Fruit fly (Drosophila melanogaster) whole organism, embryonic: Measurements from ENCODE around the gene CG12995.

Source experiments
- Abd-B ChIP-seq: fragments of 200-800 bp; sonication (Bioruptor generic); optimal IDR thresholded peaks from 2 replicates; lab custom pipeline; 2018; ENCODE audit warnings: missing biosample characterization, mild to moderate bottlenecking, missing genetic modification characterization, moderate library complexity
- Ada2b ChIP-seq: fragments of 200-800 bp; sonication (Bioruptor generic); IDR thresholded peaks from 2 replicates; pipeline ENCODE4 v1.3.6; 2022; ENCODE audit warnings: missing biosample characterization, missing genetic modification characterization
- Antp ChIP-seq: fragments of 200-800 bp; sonication (Bioruptor generic); optimal IDR thresholded peaks from 3 replicates; lab custom pipeline; 2016; ENCODE audit warnings: missing biosample characterization, missing genetic modification characterization
- Atf6 ChIP-seq: fragments of 200-800 bp; sonication (Bioruptor generic); IDR thresholded peaks from 2 replicates; pipeline ENCODE4 v1.3.6; 2022; ENCODE audit warnings: missing biosample characterization, missing genetic modification characterization
- Bdp1 ChIP-seq: fragments of 200-800 bp; sonication (Bioruptor generic); optimal IDR thresholded peaks from 3 replicates; lab custom pipeline; 2016; ENCODE audit warnings: missing biosample characterization, missing genetic modification characterization
- CG11696 ChIP-seq: fragments of 200-800 bp; sonication (Bioruptor generic); IDR thresholded peaks from 2 replicates; pipeline ENCODE4 v1.3.6; 2022; ENCODE audit warnings: missing biosample characterization, missing genetic modification characterization
- CG12236 ChIP-seq: fragments of 200-800 bp; sonication (Bioruptor generic); optimal IDR thresholded peaks from 2 replicates; lab custom pipeline; 2016; ENCODE audit warnings: missing biosample characterization, missing genetic modification characterization
- CG12942 ChIP-seq: fragments of 200-800 bp; sonication (Bioruptor generic); optimal IDR thresholded peaks from 3 replicates; lab custom pipeline; 2016; ENCODE audit warnings: missing biosample characterization, missing genetic modification characterization
- CG16813 ChIP-seq: fragments of 200-800 bp; sonication (Bioruptor generic); IDR thresholded peaks from 3 replicates; pipeline ENCODE4 v1.3.6; 2022; ENCODE audit warnings: missing biosample characterization, missing genetic modification characterization; ENCODE audit not compliant: partially characterized antibody
- CG16815 ChIP-seq: fragments of 200-800 bp; sonication (Bioruptor generic); optimal IDR thresholded peaks from 3 replicates; lab custom pipeline; 2017; ENCODE audit warnings: missing biosample characterization, mild to moderate bottlenecking, missing genetic modification characterization
- CG1832 ChIP-seq: fragments of 200-800 bp; sonication (Bioruptor generic); optimal IDR thresholded peaks from 2 replicates; lab custom pipeline; 2017; ENCODE audit warnings: missing biosample characterization, mild to moderate bottlenecking, missing genetic modification characterization, inconsistent platforms
- CG18599 ChIP-seq: fragments of 200-800 bp; sonication (Bioruptor generic); optimal IDR thresholded peaks from 3 replicates; lab custom pipeline; 2017; ENCODE audit warnings: missing biosample characterization, missing genetic modification characterization, mild to moderate bottlenecking, moderate library complexity, missing genetic modification reagents
- CG31224 ChIP-seq: fragments of 200-800 bp; sonication (Bioruptor generic); IDR thresholded peaks from 2 replicates; pipeline ENCODE4 v1.3.6; 2022; ENCODE audit warnings: missing biosample characterization, missing genetic modification characterization
- CG32767 ChIP-seq: fragments of 200-800 bp; sonication (Bioruptor generic); IDR thresholded peaks from 2 replicates; pipeline ENCODE4 v1.3.6; 2022; ENCODE audit warnings: missing biosample characterization, missing genetic modification characterization
- CG3407 ChIP-seq: fragments of 200-800 bp; sonication (Bioruptor generic); optimal IDR thresholded peaks from 2 replicates; lab custom pipeline; 2018; ENCODE audit warnings: missing biosample characterization, mild to moderate bottlenecking, missing genetic modification characterization
- CG34224 ChIP-seq: fragments of 200-800 bp; sonication (Bioruptor generic); IDR thresholded peaks from 3 replicates; pipeline ENCODE4 v1.3.6; 2022; ENCODE audit warnings: missing biosample characterization, missing genetic modification characterization; ENCODE audit not compliant: partially characterized antibody
- CG6683 ChIP-seq: fragments of 200-800 bp; sonication (Bioruptor generic); optimal IDR thresholded peaks from 2 replicates; lab custom pipeline; 2017; ENCODE audit warnings: missing biosample characterization, mild to moderate bottlenecking, missing genetic modification characterization, missing genetic modification reagents
- CG8478 ChIP-seq: fragments of >200 bp; optimal IDR thresholded peaks from 2 replicates; lab custom pipeline; 2018
- Chrac-16 ChIP-seq: fragments of 200-800 bp; sonication (Bioruptor generic); optimal IDR thresholded peaks from 3 replicates; lab custom pipeline; 2016; ENCODE audit warnings: missing biosample characterization, missing genetic modification characterization
- Dp ChIP-seq: fragments of 200-800 bp; sonication (Bioruptor generic); optimal IDR thresholded peaks from 2 replicates; lab custom pipeline; 2018; ENCODE audit warnings: missing biosample characterization, mild to moderate bottlenecking, missing genetic modification characterization, moderate library complexity
- Eip74EF ChIP-seq, 2 experiments: fragments of 200-800 bp in 1 of 2; fragments of >200 bp in 1 of 2; sonication (Bioruptor generic) in 1 of 2; optimal IDR thresholded peaks; 2 replicates each; lab custom pipeline; 2017 to 2019; ENCODE audit warnings: missing biosample characterization in 2 of 2, missing genetic modification characterization in 2 of 2, mild to moderate bottlenecking in 1 of 2, moderate library complexity in 1 of 2
- GATAe ChIP-seq: fragments of 200-800 bp; sonication (Bioruptor generic); conservative IDR thresholded peaks from 2 replicates; pipeline ENCODE4 v1.3.6; 2022; ENCODE audit warnings: missing biosample characterization, missing genetic modification characterization
- Gsc ChIP-seq: fragments of 200-800 bp; sonication (Bioruptor generic); IDR thresholded peaks from 2 replicates; pipeline ENCODE4 v1.3.6; 2022; ENCODE audit warnings: missing biosample characterization, missing genetic modification characterization
- H15 ChIP-seq: fragments of 200-800 bp; sonication (Bioruptor generic); IDR thresholded peaks from 3 replicates; pipeline ENCODE4 v1.3.6; 2022; ENCODE audit warnings: missing biosample characterization, missing genetic modification characterization
- H2.0 ChIP-seq: fragments of 200-800 bp; sonication (Bioruptor generic); IDR thresholded peaks from 2 replicates; pipeline ENCODE4 v1.3.6; 2022; ENCODE audit warnings: missing biosample characterization, missing genetic modification characterization
- Hand ChIP-seq: fragments of 200-800 bp; sonication (Bioruptor generic); optimal IDR thresholded peaks from 2 replicates; lab custom pipeline; 2017; ENCODE audit warnings: mild to moderate bottlenecking, missing biosample characterization, missing genetic modification reagents, missing genetic modification characterization
- Hr78 ChIP-seq, 2 experiments: fragments of 200-800 bp in 1 of 2; fragments of >200 bp in 1 of 2; sonication (Bioruptor generic) in 1 of 2; optimal IDR thresholded peaks; 2 replicates each; lab custom pipeline; 2017 to 2019; ENCODE audit warnings: missing biosample characterization in 2 of 2, missing genetic modification characterization in 2 of 2, mild to moderate bottlenecking in 1 of 2, moderate library complexity in 1 of 2
- Med ChIP-seq: fragments of 200-800 bp; sonication (Bioruptor generic); peaks from one replicate; lab custom pipeline; 2016; ENCODE audit warnings: missing biosample characterization, missing genetic modification characterization, mild to moderate bottlenecking, inconsistent platforms, moderate library complexity
- Pdp1 ChIP-seq, 2 experiments: fragments of 200-800 bp; sonication (Bioruptor generic); optimal IDR thresholded peaks; 3 replicates each; lab custom pipeline; 2016; ENCODE audit warnings: missing biosample characterization in 2 of 2, missing genetic modification characterization in 2 of 2, mild to moderate bottlenecking in 1 of 2, moderate library complexity in 1 of 2
- Sox102F ChIP-seq: fragments of 200-800 bp; sonication (Bioruptor generic); optimal IDR thresholded peaks from 2 replicates; lab custom pipeline; 2018; ENCODE audit warnings: missing biosample characterization, mild to moderate bottlenecking, missing genetic modification characterization, moderate library complexity
- Vsx1 ChIP-seq: fragments of 200-800 bp; sonication (Bioruptor generic); optimal IDR thresholded peaks from 2 replicates; lab custom pipeline; 2017; ENCODE audit warnings: missing biosample characterization, mild to moderate bottlenecking, missing genetic modification characterization, missing genetic modification reagents
- ac ChIP-seq: fragments of 200-800 bp; sonication (Bioruptor generic); optimal IDR thresholded peaks from 3 replicates; lab custom pipeline; 2017; ENCODE audit warnings: missing biosample characterization, mild to moderate bottlenecking, missing genetic modification characterization
- chinmo ChIP-seq: fragments of 200-800 bp; sonication (Bioruptor generic); IDR thresholded peaks from 4 replicates; pipeline ENCODE4 v1.3.6; 2022; ENCODE audit warnings: missing biosample characterization, missing genetic modification characterization; ENCODE audit not compliant: partially characterized antibody
- chn ChIP-seq: fragments of 200-800 bp; sonication (Bioruptor generic); optimal IDR thresholded peaks from 2 replicates; lab custom pipeline; 2016; ENCODE audit warnings: missing biosample characterization, missing genetic modification characterization
- da ChIP-seq: fragments of 200-800 bp; sonication (Bioruptor generic); optimal IDR thresholded peaks from 2 replicates; lab custom pipeline; 2016; ENCODE audit warnings: missing biosample characterization, missing genetic modification characterization
- dpn ChIP-seq, 2 experiments: fragments of 200-800 bp; sonication (Bioruptor generic); optimal IDR thresholded peaks; 3 replicates each; lab custom pipeline; 2016; ENCODE audit warnings: missing biosample characterization in 2 of 2, missing genetic modification characterization in 2 of 2
- dysf ChIP-seq: fragments of 200-800 bp; sonication (Bioruptor generic); IDR thresholded peaks from 3 replicates; pipeline ENCODE4 v1.3.6; 2022; ENCODE audit warnings: missing biosample characterization, missing genetic modification characterization
- emc ChIP-seq: fragments of 200-800 bp; sonication (Bioruptor generic); optimal IDR thresholded peaks from 2 replicates; lab custom pipeline; 2016; ENCODE audit warnings: missing biosample characterization, missing genetic modification characterization
- exex ChIP-seq: fragments of 200-800 bp; sonication (Bioruptor generic); optimal IDR thresholded peaks from 4 replicates; lab custom pipeline; 2018; ENCODE audit warnings: missing biosample characterization, mild to moderate bottlenecking, missing genetic modification characterization, moderate library complexity
- lbe ChIP-seq: fragments of 200-800 bp; sonication (Bioruptor generic); optimal IDR thresholded peaks from 2 replicates; lab custom pipeline; 2016; ENCODE audit warnings: missing biosample characterization, mild to moderate bottlenecking, missing genetic modification characterization
- luna ChIP-seq: fragments of 200-800 bp; sonication (Bioruptor generic); optimal IDR thresholded peaks from 2 replicates; lab custom pipeline; 2016; ENCODE audit warnings: missing biosample characterization, missing genetic modification characterization
- mld ChIP-seq: fragments of 200-800 bp; sonication (Bioruptor generic); IDR thresholded peaks from 3 replicates; pipeline ENCODE4 v1.3.6; 2022; ENCODE audit warnings: missing biosample characterization, missing genetic modification characterization; ENCODE audit not compliant: partially characterized antibody
- nau ChIP-seq: fragments of 200-800 bp; sonication (Bioruptor generic); optimal IDR thresholded peaks from 3 replicates; lab custom pipeline; 2017; ENCODE audit warnings: missing biosample characterization, mild to moderate bottlenecking, missing genetic modification characterization, missing genetic modification reagents
- oc ChIP-seq: fragments of 200-800 bp; sonication (Bioruptor generic); optimal IDR thresholded peaks from 2 replicates; lab custom pipeline; 2018; ENCODE audit warnings: missing biosample characterization, mild to moderate bottlenecking, missing genetic modification characterization, moderate library complexity
- otp ChIP-seq: fragments of 200-800 bp; sonication (Bioruptor generic); IDR thresholded peaks from 3 replicates; pipeline ENCODE4, ENCODE4 v1.3.6; 2022; ENCODE audit warnings: missing biosample characterization, missing genetic modification characterization
- prd ChIP-seq, 3 experiments: fragments of >200 bp in 2 of 3; fragments of 200-800 bp in 1 of 3; sonication (Bioruptor generic) in 1 of 3; optimal IDR thresholded peaks in 2 of 3; IDR thresholded peaks in 1 of 3; 2 replicates in 2 of 3; 3 replicates in 1 of 3; pipeline versions ENCODE4 v1.3.6 to Lab custom; 2017 to 2022; ENCODE audit warnings: missing biosample characterization in 1 of 3, missing genetic modification characterization in 1 of 3
- psq ChIP-seq: fragments of 200-800 bp; sonication (Bioruptor generic); optimal IDR thresholded peaks from 2 replicates; lab custom pipeline; 2017; ENCODE audit warnings: missing biosample characterization, missing genetic modification characterization
- sd ChIP-seq: fragments of 200-800 bp; sonication (Bioruptor generic); optimal IDR thresholded peaks from 3 replicates; lab custom pipeline; 2018; ENCODE audit warnings: missing biosample characterization, mild to moderate bottlenecking, missing genetic modification characterization, moderate library complexity
- sob ChIP-seq: fragments of 200-800 bp; sonication (Bioruptor generic); IDR thresholded peaks from 2 replicates; pipeline ENCODE4 v1.3.6; 2022; ENCODE audit warnings: missing biosample characterization, missing genetic modification characterization
- ssp ChIP-seq: fragments of 200-800 bp; sonication (Bioruptor generic); IDR thresholded peaks from 2 replicates; pipeline ENCODE4 v1.3.6; 2022; ENCODE audit warnings: missing biosample characterization, missing genetic modification characterization
- tgo ChIP-seq: fragments of 200-800 bp; sonication (Bioruptor generic); IDR thresholded peaks from 3 replicates; pipeline ENCODE4 v1.3.6; 2022; ENCODE audit warnings: missing biosample characterization, missing genetic modification characterization
- tx ChIP-seq: fragments of 200-800 bp; sonication (Bioruptor generic); optimal IDR thresholded peaks from 2 replicates; lab custom pipeline; 2016; ENCODE audit warnings: missing biosample characterization, missing genetic modification characterization
- yki ChIP-seq: fragments of >200 bp; optimal IDR thresholded peaks from 3 replicates; lab custom pipeline; 2018

The CG12995 gene

dm6 chrX:17187495-17187894, 22.3 kb downstream of the CG12995 start (continued):
- TF ChIP-seq H15 (GFP tag; lab: Robert Waterston, UW) (no peak), Antp (GFP tag; lab: Kevin White, UChicago) (no peak), CG8478 (lab: Kevin White, UChicago) (no peak), GATAe (GFP tag; lab: Robert Waterston, UW) (no peak), prd (optimal IDR thresholded peaks at IDR 0.05; lab: Kevin White, UChicago) (no peak), prd (GFP tag; IDR thresholded peaks at IDR 0.05; lab: Robert Waterston, UW) (peak; percentile 39; the same call in 1 of the 3 replicates), H2.0 (GFP tag; lab: Robert Waterston, UW) (no peak), emc (no peak), Bdp1 (GFP tag; lab: Kevin White, UChicago) (no peak), Ada2b (GFP tag; lab: Robert Waterston, UW) (0 out of 2 replicates have a peak, but pooled peaks have one; percentile 14), Sox102F (peak; percentile 46), CG12236 (no peak), otp (no peak), chn (no peak), CG16813 (GFP tag; lab: Robert Waterston, UW) (no peak), nau (GFP tag; lab: Kevin White, UChicago) (no peak), mld (no peak), yki (lab: Kevin White, UChicago) (no peak), CG1832 (GFP tag; lab: Kevin White, UChicago) (no peak), Eip74EF (GFP tag; optimal IDR thresholded peaks at IDR 0.05; lab: Kevin White, UChicago) (no peak), Chrac-16 (GFP tag; lab: Kevin White, UChicago) (peak; percentile 8), CG12942 (no peak), ac (GFP tag; lab: Kevin White, UChicago) (no peak), luna (GFP tag; lab: Kevin White, UChicago) (no peak), ssp (GFP tag; lab: Robert Waterston, UW) (no peak), CG31224 (GFP tag; lab: Robert Waterston, UW) (no peak), CG32767 (GFP tag; lab: Robert Waterston, UW) (no peak), tgo (GFP tag; lab: Robert Waterston, UW) (0 out of 3 replicates have a peak, but pooled peaks have one; percentile 29), Hand (GFP tag; lab: Kevin White, UChicago) (no peak), CG6683 (GFP tag; lab: Kevin White, UChicago) (no peak), CG3407 (GFP tag; lab: Kevin White, UChicago) (no peak), CG11696 (no peak), dysf (GFP tag; lab: Robert Waterston, UW) (peak; percentile 39; the same call in 1 of the 3 replicates), oc (tag; lab: Kevin White, UChicago) (no peak), Abd-B (GFP tag; lab: Kevin White, UChicago) (no peak), exex (tag; lab: Kevin White, UChicago) (no peak), Dp (GFP tag; lab: Kevin White, UChicago) (no peak), psq (GFP tag; lab: Kevin White, UChicago) (no peak), sob (GFP tag; lab: Robert Waterston, UW) (no peak), CG34224 (no peak)

- TF ChIP-seq Gsc (GFP tag; lab: Robert Waterston, UW) (no peak), lbe (GFP tag; lab: Kevin White, UChicago) (no peak), CG18599 (GFP tag; lab: Kevin White, UChicago) (no peak), da (no peak), dpn (GFP tag; optimal IDR thresholded peaks at IDR 0.05; lab: Kevin White, UChicago) (no peak), Vsx1 (GFP tag; lab: Kevin White, UChicago) (peak; percentile 11), CG16815 (no peak), Med (GFP tag; lab: Kevin White, UChicago) (no peak), Atf6 (GFP tag; lab: Robert Waterston, UW) (no peak), sd (tag; lab: Kevin White, UChicago) (peak; percentile 12), Pdp1 (GFP tag; optimal IDR thresholded peaks at IDR 0.05; lab: Kevin White, UChicago) (peak in 1 of 2 experiments; percentile 59), Hr78 (GFP tag; optimal IDR thresholded peaks at IDR 0.05; lab: Kevin White, UChicago) (no peak), chinmo (0 out of 4 replicates have a peak, but pooled peaks have one; percentile 31), tx (GFP tag; lab: Kevin White, UChicago) (no peak)
Measured at dm6 chrX:17186432-17186831, 23.4 kb downstream of the CG12995 start.
